Worm (Caenorhabditis elegans): ENCODE measurements around the gene B0336.12.
A peak's percentile ranks its signal among the peaks of the same experiment; 100 is the strongest.

Gene B0336.12

DNA sequence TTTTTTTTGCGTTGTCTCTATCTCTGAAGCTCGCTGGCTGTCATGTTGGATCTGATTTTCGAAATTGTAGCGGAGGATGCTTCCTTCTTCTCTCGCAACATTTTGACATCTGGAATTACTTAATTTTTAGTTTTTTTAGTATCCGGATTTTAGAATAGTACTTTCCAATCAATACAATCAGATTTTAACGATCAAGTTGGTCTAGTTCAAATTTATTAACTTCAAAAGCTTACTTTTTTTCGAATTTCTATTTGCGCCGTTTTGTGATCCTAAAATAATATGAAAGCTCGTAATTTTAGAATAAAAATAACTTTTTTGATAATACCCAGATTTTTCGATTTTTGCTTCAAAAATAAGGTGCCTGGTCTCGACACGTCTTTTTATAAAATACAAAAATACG lies at the start of gene B0336.12:
TSS of gene B0336.12 (minus strand) at position 101 of the 400 bp plus-strand sequence.
- TF ChIP-seq madf-2 (tag; optimal IDR thresholded peaks at IDR 0.05) (no peak), ceh-19 (GFP tag; optimal IDR thresholded peaks at IDR 0.05) (no peak), ceh-6 (GFP tag; optimal IDR thresholded peaks at IDR 0.05) (no peak), hlh-6 (tag; optimal IDR thresholded peaks at IDR 0.05) (no peak), sox-2 (GFP tag; IDR thresholded peaks at IDR 0.05) (no peak), unc-86 (tag; optimal IDR thresholded peaks at IDR 0.05) (no peak), ztf-16 (tag; optimal IDR thresholded peaks at IDR 0.05) (no peak), C08G9.2 (tag; optimal IDR thresholded peaks at IDR 0.05) (no peak), ceh-14 (tag; optimal IDR thresholded peaks at IDR 0.05) (no peak), Y22D7AL.16 (tag; optimal IDR thresholded peaks at IDR 0.05) (no peak), elt-4 (tag; optimal IDR thresholded peaks at IDR 0.05) (no peak), hlh-30 (tag; optimal IDR thresholded peaks at IDR 0.05; ENCODE audit: insufficient read depth) (no peak), ama-1 (optimal IDR thresholded peaks at IDR 0.05) (no peak), zip-5 (tag; optimal IDR thresholded peaks at IDR 0.05) (no peak), che-1 (tag; optimal IDR thresholded peaks at IDR 0.05) (no peak), tbx-2 (tag; optimal IDR thresholded peaks at IDR 0.05) (no peak), hlh-15 (tag; optimal IDR thresholded peaks at IDR 0.05) (no peak), ceh-31 (tag; optimal IDR thresholded peaks at IDR 0.05) (no peak), npax-4 (tag; optimal IDR thresholded peaks at IDR 0.05) (no peak)

DNA sequence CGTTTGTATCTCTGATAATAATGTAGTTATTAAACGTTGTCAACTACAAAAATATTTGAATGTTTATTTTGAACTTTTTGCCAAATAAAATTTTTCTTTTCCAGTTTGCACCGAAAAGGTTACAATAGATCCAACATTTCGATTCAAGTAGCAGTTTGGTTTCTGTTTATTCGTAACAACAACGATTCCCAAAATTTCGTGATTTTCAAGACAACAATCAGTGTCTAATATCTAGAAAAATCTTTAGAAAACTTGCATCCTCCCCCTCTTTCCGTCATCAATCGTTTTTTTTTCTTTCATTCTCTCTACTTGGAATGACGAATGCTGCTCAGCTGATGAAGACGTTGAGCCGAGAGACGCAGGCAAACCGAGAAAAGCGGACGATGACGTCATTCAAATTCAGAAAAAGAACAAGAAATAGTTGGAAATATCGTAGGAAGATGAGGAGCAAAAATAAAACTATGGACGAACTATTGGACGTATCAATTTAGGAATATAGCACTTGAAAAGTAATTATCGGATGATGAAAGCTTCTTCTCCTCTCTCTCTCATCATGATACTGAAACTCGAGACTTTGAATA lies 48.7 kb upstream of the B0336.12 start:
- TF ChIP-seq ceh-24 (tag; optimal IDR thresholded peaks at IDR 0.05) (no peak), madf-2 (tag; optimal IDR thresholded peaks at IDR 0.05) (no peak), ceh-9 (tag; optimal IDR thresholded peaks at IDR 0.05) (no peak), pha-4 (tag; optimal IDR thresholded peaks at IDR 0.05) (no peak), hlh-6 (tag; optimal IDR thresholded peaks at IDR 0.05) (no peak), ceh-19 (GFP tag; optimal IDR thresholded peaks at IDR 0.05) (no peak)

DNA sequence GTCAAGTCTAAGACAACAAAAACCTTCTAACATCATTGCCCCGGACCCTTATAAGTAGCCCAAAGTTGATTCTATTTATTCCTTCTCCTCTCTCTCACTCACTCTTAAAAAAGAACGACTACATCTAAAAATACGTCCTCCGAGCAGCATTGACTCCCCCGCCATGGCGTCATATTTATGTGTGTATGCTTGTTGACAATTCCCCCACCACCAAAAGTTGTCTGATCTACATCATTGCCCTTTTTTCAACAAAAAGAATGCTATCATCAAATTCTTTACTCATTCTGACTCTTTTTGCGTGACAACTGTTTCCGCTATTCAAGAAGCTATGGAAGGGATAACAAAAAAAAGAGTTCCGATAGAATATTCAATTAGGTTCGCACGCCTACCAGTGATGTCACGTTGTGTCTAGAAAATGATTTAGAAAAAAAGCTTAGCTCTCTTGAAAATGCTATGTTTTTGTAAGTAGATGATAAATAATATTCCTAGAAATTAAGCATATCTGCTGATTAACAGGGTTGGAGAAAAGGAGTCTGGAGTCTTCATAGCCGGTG lies 47.6 kb upstream of the B0336.12 start:
- TF ChIP-seq unc-42 (tag; optimal IDR thresholded peaks at IDR 0.05) = peak; percentile 23
- no peak for TF ChIP-seq ahr-1 (tag; optimal IDR thresholded peaks at IDR 0.05)

DNA sequence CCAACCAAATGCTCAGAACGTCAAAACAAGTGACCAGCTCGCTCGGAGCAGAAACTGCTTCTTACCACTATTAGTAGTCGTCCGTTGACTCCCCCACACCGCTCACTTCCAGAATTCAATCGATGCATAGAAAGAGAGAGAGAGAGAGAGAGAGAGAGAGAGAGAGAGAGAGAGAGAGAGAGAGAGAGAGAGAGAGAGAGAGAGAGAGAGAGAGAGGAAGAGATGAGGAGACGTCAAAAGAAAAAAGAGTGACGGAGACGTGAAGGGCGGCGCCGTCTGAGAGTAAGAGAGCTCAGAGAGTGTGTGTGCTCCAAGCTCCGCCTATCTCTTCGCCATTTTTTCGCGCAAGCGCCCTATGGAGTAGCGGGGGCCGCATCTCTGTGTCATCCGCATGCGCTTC lies 45.3 kb upstream of the B0336.12 start, which contains the start of gene ida-1:
TSS of gene ida-1 (plus strand) at position 336 of the 400 bp plus-strand sequence.
- TF ChIP-seq hlh-13 (GFP tag; optimal IDR thresholded peaks at IDR 0.05) = peak; percentile 3
- peak; percentile 36 for TF ChIP-seq unc-55 (GFP tag; optimal IDR thresholded peaks at IDR 0.05)
- TF ChIP-seq nfya-1 (tag; optimal IDR thresholded peaks at IDR 0.05) = peak; percentile 36
- no peak for TF ChIP-seq eyg-1 (tag; optimal IDR thresholded peaks at IDR 0.05)
- no peak for TF ChIP-seq che-1 (tag; optimal IDR thresholded peaks at IDR 0.05)
- TF ChIP-seq tbx-7 (tag; optimal IDR thresholded peaks at IDR 0.05) = no peak

DNA sequence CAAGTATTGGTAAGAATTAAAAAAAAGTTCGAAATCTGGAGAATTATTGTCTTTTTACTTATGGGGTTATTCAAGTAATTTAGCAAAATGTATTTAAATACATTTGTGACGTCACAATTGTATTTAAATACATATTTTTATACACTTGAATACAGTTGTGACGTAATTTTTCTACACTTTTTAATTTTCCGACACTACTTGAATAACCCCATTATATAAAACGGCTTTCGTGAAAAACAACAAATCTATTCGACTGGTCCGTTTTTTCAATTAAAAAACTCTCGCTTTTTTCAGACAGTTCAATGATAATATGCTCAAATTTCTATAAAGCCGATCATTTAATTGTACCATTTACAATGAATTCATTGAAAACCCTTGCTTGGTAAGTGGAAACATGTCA lies 40.6 kb upstream of the B0336.12 start:
- TF ChIP-seq ama-1 (optimal IDR thresholded peaks at IDR 0.05) (no peak), gmeb-2 (tag; optimal IDR thresholded peaks at IDR 0.05) (no peak), sdc-2 (tag; optimal IDR thresholded peaks at IDR 0.05) (no peak)

DNA sequence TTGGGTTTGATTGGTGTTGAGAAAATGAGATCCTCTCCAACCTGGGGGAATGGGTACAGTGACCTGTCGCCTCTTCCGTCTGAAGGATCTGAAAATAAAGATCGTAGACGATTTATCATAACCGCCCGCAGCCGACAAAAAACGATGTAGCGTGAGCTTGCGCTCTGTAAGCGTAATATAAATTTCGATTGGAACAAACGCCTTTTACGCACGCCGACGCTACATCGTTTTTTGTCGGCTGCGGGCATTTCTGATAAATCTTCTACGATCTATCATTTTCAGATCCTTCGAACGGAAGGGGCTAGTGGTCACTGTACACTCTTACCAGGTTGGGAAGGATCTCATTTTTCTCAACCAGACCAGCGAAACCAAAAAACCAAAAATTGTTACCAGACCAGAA lies 38.4 kb upstream of the B0336.12 start:
- no peak for TF ChIP-seq elt-4 (tag; optimal IDR thresholded peaks at IDR 0.05)
- no peak for TF ChIP-seq pag-3 (tag; optimal IDR thresholded peaks at IDR 0.05; ENCODE audit: borderline replicate concordance)
- no peak for TF ChIP-seq eyg-1 (tag; optimal IDR thresholded peaks at IDR 0.05)
- TF ChIP-seq che-1 (tag; optimal IDR thresholded peaks at IDR 0.05) = no peak
- TF ChIP-seq ceh-34 (tag; optimal IDR thresholded peaks at IDR 0.05) = no peak
- TF ChIP-seq hlh-6 (tag; optimal IDR thresholded peaks at IDR 0.05) = no peak
- no peak for TF ChIP-seq ceh-18 (tag; optimal IDR thresholded peaks at IDR 0.05)
- no peak for TF ChIP-seq npax-4 (tag; optimal IDR thresholded peaks at IDR 0.05)
- TF ChIP-seq odd-2 (tag; optimal IDR thresholded peaks at IDR 0.05) = no peak
- TF ChIP-seq syd-9 (tag; optimal IDR thresholded peaks at IDR 0.05) = no peak
- TF ChIP-seq ceh-19 (GFP tag; optimal IDR thresholded peaks at IDR 0.05) = no peak
- no peak for TF ChIP-seq ceh-48 (tag; optimal IDR thresholded peaks at IDR 0.05)
- no peak for TF ChIP-seq ceh-6 (GFP tag; optimal IDR thresholded peaks at IDR 0.05)
- no peak for TF ChIP-seq nhr-11 (tag; optimal IDR thresholded peaks at IDR 0.05)
